Fruit fly (Drosophila melanogaster): Measurements from ENCODE around the gene InR.

dm6 chr3R:21534256-21534655 lies 84.9 kb downstream of the InR start:
- TF ChIP-seq fru (GFP tag; optimal IDR thresholded peaks at IDR 0.05), result no peak
- no peak for TF ChIP-seq Abd-B (GFP tag; optimal IDR thresholded peaks at IDR 0.05)
- TF ChIP-seq Hnf4 (GFP tag; optimal IDR thresholded peaks at IDR 0.05), result no peak
- TF ChIP-seq Myc (optimal IDR thresholded peaks at IDR 0.05), result no peak

Data from whole organism, wandering third instar larva.